Fruit fly (Drosophila melanogaster) S2 (cell line): ENCODE measurements around the gene CG13033.

Experiments
- CG8478 ChIP-seq: fragments of >200 bp; optimal IDR thresholded peaks from 2 replicates; lab custom pipeline; 2018
- CTCF ChIP-seq, 2 experiments: fragments of >200 bp; optimal IDR thresholded peaks; 2 replicates each; lab custom pipeline; 2018

The CG13033 gene

dm6 chr3L:16571014-16571738, 25.7 kb upstream of the CG13033 start:
- no peak for TF ChIP-seq CG8478 (lab: Kevin White, UChicago)
- TF ChIP-seq CTCF (optimal IDR thresholded peaks at IDR 0.05; lab: Kevin White, UChicago), result no peak

- TF ChIP-seq CTCF (optimal IDR thresholded peaks at IDR 0.05; lab: Kevin White, UChicago), result no peak
- TF ChIP-seq CG8478 (lab: Kevin White, UChicago), result no peak
Measured at dm6 chr3L:16569456-16569855, 24.0 kb upstream of the CG13033 start.

dm6 chr3L:16567495-16567894, 22.1 kb upstream of the CG13033 start:
- no peak for TF ChIP-seq CG8478 (lab: Kevin White, UChicago)
- no peak for TF ChIP-seq CTCF (optimal IDR thresholded peaks at IDR 0.05; lab: Kevin White, UChicago)

dm6 chr3L:16566700-16567221, 21.3 kb upstream of the CG13033 start, which contains the start of gene UQCR-6.4L:
Gene UQCR-6.4L (plus strand): TSS chr3L:16566750.
- TF ChIP-seq CTCF (optimal IDR thresholded peaks at IDR 0.05; lab: Kevin White, UChicago) (no peak), CG8478 (lab: Kevin White, UChicago) (no peak)

dm6 chr3L:16566093-16566492, 20.7 kb upstream of the CG13033 start:
- TF ChIP-seq CTCF (optimal IDR thresholded peaks at IDR 0.05; lab: Kevin White, UChicago) (no peak), CG8478 (lab: Kevin White, UChicago) (no peak)

dm6 chr3L:16563361-16563760, 17.9 kb upstream of the CG13033 start:
- TF ChIP-seq CG8478 (lab: Kevin White, UChicago) (no peak), CTCF (optimal IDR thresholded peaks at IDR 0.05; lab: Kevin White, UChicago) (peak; percentile 86 to 92)

dm6 chr3L:16556523-16556922, 11.1 kb upstream of the CG13033 start, which contains the start of gene CG4229:
Gene CG4229 (plus strand): TSS chr3L:16556823.
- TF ChIP-seq CG8478 (lab: Kevin White, UChicago) (no peak), CTCF (optimal IDR thresholded peaks at IDR 0.05; lab: Kevin White, UChicago) (no peak)

- TF ChIP-seq CTCF (optimal IDR thresholded peaks at IDR 0.05; lab: Kevin White, UChicago) (no peak), CG8478 (lab: Kevin White, UChicago) (no peak)
Measured at dm6 chr3L:16546159-16546558, 731 bp upstream of the CG13033 start.

dm6 chr3L:16544220-16544619, 1.2 kb downstream of the CG13033 start:
- TF ChIP-seq CTCF (optimal IDR thresholded peaks at IDR 0.05; lab: Kevin White, UChicago) (no peak), CG8478 (lab: Kevin White, UChicago) (no peak)

- no peak for TF ChIP-seq CG8478 (lab: Kevin White, UChicago)
- no peak for TF ChIP-seq CTCF (optimal IDR thresholded peaks at IDR 0.05; lab: Kevin White, UChicago)
Measured at dm6 chr3L:16542998-16543624, 2.3 kb downstream of the CG13033 start, which contains the start of gene CG43373. Gene CG43373 (minus strand): TSS chr3L:16543370.

dm6 chr3L:16533932-16534331, 11.5 kb downstream of the CG13033 start:
- no peak for TF ChIP-seq CTCF (optimal IDR thresholded peaks at IDR 0.05; lab: Kevin White, UChicago)
- no peak for TF ChIP-seq CG8478 (lab: Kevin White, UChicago)

- TF ChIP-seq CTCF (optimal IDR thresholded peaks at IDR 0.05; lab: Kevin White, UChicago) (no peak), CG8478 (lab: Kevin White, UChicago) (no peak)
Measured at dm6 chr3L:16497198-16497701, 48.2 kb downstream of the CG13033 start, which contains the start of gene st. Gene st (plus strand): TSS chr3L:16497651.

- TF ChIP-seq CTCF (optimal IDR thresholded peaks at IDR 0.05; lab: Kevin White, UChicago) (no peak), CG8478 (lab: Kevin White, UChicago) (no peak)
Measured at dm6 chr3L:16495989-16496797, 49.2 kb downstream of the CG13033 start, which contains the start of gene CG42514. Gene CG42514 (minus strand): TSS chr3L:16496236.

dm6 chr3L:16495235-16495634, 50.2 kb downstream of the CG13033 start:
- TF ChIP-seq CG8478 (lab: Kevin White, UChicago) (no peak), CTCF (optimal IDR thresholded peaks at IDR 0.05; lab: Kevin White, UChicago) (no peak)
